Worm (Caenorhabditis elegans) whole organism, young adult: ENCODE results near the gene Y39B6A.29.
A peak's percentile ranks its signal among the peaks of the same experiment; 100 is the strongest.

Experiments
- B0019.2 ChIP-seq: fragments of 200-800 bp; sonication (Bioruptor generic); conservative IDR thresholded peaks from 2 replicates; pipeline ENCODE4 v1.3.6; 2022; ENCODE audit warnings: missing genetic modification reagents, missing genetic modification characterization, missing compliant biosample characterization
- B0035.1 ChIP-seq: sonication (generic microtip); optimal IDR thresholded peaks from 2 replicates; lab custom pipeline; 2016; ENCODE audit warnings: missing genetic modification characterization, mild to moderate bottlenecking, missing compliant biosample characterization, missing genotype, missing genetic modification reagents
- B0336.3 ChIP-seq: fragments of 200-800 bp; sonication (Bioruptor generic); IDR thresholded peaks from 2 replicates; pipeline ENCODE4 v1.3.6; 2022; ENCODE audit warnings: missing genetic modification characterization, missing compliant biosample characterization
- D2030.7 ChIP-seq: fragments of 200-800 bp; sonication (Bioruptor generic); IDR thresholded peaks from 2 replicates; pipeline ENCODE4 v1.3.6; 2022; ENCODE audit warnings: missing genetic modification reagents, missing genetic modification characterization, missing compliant biosample characterization
- F10E7.11 ChIP-seq: sonication (generic microtip); optimal IDR thresholded peaks from 2 replicates; lab custom pipeline; 2017; ENCODE audit warnings: mild to moderate bottlenecking, missing genetic modification characterization, moderate library complexity, missing compliant biosample characterization
- F37B4.10 ChIP-seq: fragments of 200-800 bp; sonication (Bioruptor generic); IDR thresholded peaks from 2 replicates; pipeline ENCODE4 v1.3.6; 2022; ENCODE audit warnings: missing genetic modification characterization, missing compliant biosample characterization
- F49E8.2 ChIP-seq: sonication (generic microtip); optimal IDR thresholded peaks from 3 replicates; lab custom pipeline; 2017; ENCODE audit warnings: missing genetic modification characterization, mild to moderate bottlenecking, missing compliant biosample characterization, antibody characterized with exemption, moderate library complexity; ENCODE audit not compliant: insufficient read depth
- F55B11.4 ChIP-seq: sonication (generic microtip); optimal IDR thresholded peaks from 2 replicates; lab custom pipeline; 2016; ENCODE audit warnings: missing compliant biosample characterization, missing genetic modification characterization, borderline replicate concordance; ENCODE audit not compliant: insufficient read depth
- F57C9.4 ChIP-seq: sonication (generic microtip); optimal IDR thresholded peaks from 2 replicates; lab custom pipeline; 2017; ENCODE audit warnings: mild to moderate bottlenecking, missing genetic modification characterization, missing compliant biosample characterization
- T26A5.8 ChIP-seq: sonication (generic microtip); optimal IDR thresholded peaks from 2 replicates; lab custom pipeline; 2016; ENCODE audit warnings: missing genetic modification characterization, missing compliant biosample characterization
- Y53F4B.3 ChIP-seq: fragments of 200-800 bp; sonication (Bioruptor generic); IDR thresholded peaks from 2 replicates; pipeline ENCODE4 v1.3.6; 2022; ENCODE audit warnings: missing genetic modification reagents, missing genetic modification characterization, missing compliant biosample characterization
- Y53G8AR.9 ChIP-seq: fragments of 200-800 bp; sonication (Bioruptor generic); conservative IDR thresholded peaks from 2 replicates; pipeline ENCODE4 v1.3.6; 2022; ENCODE audit warnings: missing genetic modification reagents, missing genetic modification characterization, missing compliant biosample characterization
- ZK185.1 ChIP-seq: sonication (generic microtip); optimal IDR thresholded peaks from 2 replicates; lab custom pipeline; 2016; ENCODE audit warnings: mild to moderate bottlenecking, missing genetic modification characterization, missing compliant biosample characterization; ENCODE audit not compliant: poor library complexity, severe bottlenecking
- atf-7 ChIP-seq: sonication (generic microtip); optimal IDR thresholded peaks from 2 replicates; lab custom pipeline; 2017; ENCODE audit warnings: mild to moderate bottlenecking, missing genetic modification characterization, missing compliant biosample characterization
- attf-3 ChIP-seq: fragments of 200-800 bp; sonication (Bioruptor generic); conservative IDR thresholded peaks from 2 replicates; pipeline ENCODE4 v1.3.6; 2022; ENCODE audit warnings: missing genetic modification reagents, missing genetic modification characterization, missing compliant biosample characterization
- attf-5 ChIP-seq: fragments of 200-800 bp; sonication (Bioruptor generic); optimal IDR thresholded peaks from 2 replicates; lab custom pipeline; 2018; ENCODE audit warnings: mild to moderate bottlenecking, missing genetic modification characterization, missing compliant biosample characterization
- attf-6 ChIP-seq: fragments of 200-800 bp; sonication (Bioruptor generic); IDR thresholded peaks from 2 replicates; pipeline ENCODE4 v1.3.6; 2022; ENCODE audit warnings: missing genetic modification reagents, missing genetic modification characterization, missing compliant biosample characterization
- ccch-3 ChIP-seq: fragments of 200-800 bp; sonication (Bioruptor generic); optimal IDR thresholded peaks from 2 replicates; lab custom pipeline; 2018; ENCODE audit warnings: mild to moderate bottlenecking, missing genetic modification characterization, missing compliant biosample characterization
- ceh-40 ChIP-seq: fragments of 200-800 bp; sonication (Bioruptor generic); IDR thresholded peaks from 2 replicates; pipeline ENCODE4 v1.3.6; 2022; ENCODE audit warnings: missing genetic modification characterization, missing compliant biosample characterization
- ceh-79 ChIP-seq: sonication (generic microtip); optimal IDR thresholded peaks from 2 replicates; lab custom pipeline; 2017; ENCODE audit warnings: mild to moderate bottlenecking, missing genetic modification characterization, missing compliant biosample characterization
- ceh-91 ChIP-seq: fragments of 200-800 bp; sonication (Bioruptor generic); IDR thresholded peaks from 2 replicates; pipeline ENCODE4 v1.3.6; 2022; ENCODE audit warnings: missing genetic modification reagents, missing genetic modification characterization, missing compliant biosample characterization
- dox-1 ChIP-seq: fragments of 200-800 bp; sonication (Bioruptor generic); IDR thresholded peaks from 2 replicates; pipeline ENCODE4 v1.3.6; 2022; ENCODE audit warnings: missing genetic modification reagents, missing genetic modification characterization, missing compliant biosample characterization
- dpff-1 ChIP-seq: sonication (generic microtip); optimal IDR thresholded peaks from 2 replicates; lab custom pipeline; 2017; ENCODE audit warnings: mild to moderate bottlenecking, missing genetic modification characterization, missing compliant biosample characterization
- efl-1 ChIP-seq: fragments of 150-350 bp; optimal IDR thresholded peaks from 2 replicates; lab custom pipeline; 2014; ENCODE audit warnings: missing biosample characterization, missing genetic modification reagents, missing genetic modification characterization
- egl-44 ChIP-seq: fragments of 200-800 bp; sonication (Bioruptor generic); IDR thresholded peaks from 2 replicates; pipeline ENCODE4 v1.3.6; 2022; ENCODE audit warnings: missing genetic modification reagents, missing genetic modification characterization, missing compliant biosample characterization
- egrh-3 ChIP-seq: fragments of 200-800 bp; sonication (Bioruptor generic); IDR thresholded peaks from 2 replicates; pipeline ENCODE4 v1.3.6; 2022; ENCODE audit warnings: missing genetic modification reagents, missing genetic modification characterization, missing compliant biosample characterization
- ekl-4 ChIP-seq: fragments of 200-800 bp; sonication (Bioruptor generic); IDR thresholded peaks from 2 replicates; pipeline ENCODE4 v1.3.6; 2022; ENCODE audit warnings: missing genetic modification reagents, missing genetic modification characterization, missing compliant biosample characterization
- ets-4 ChIP-seq: fragments of 200-800 bp; sonication (Bioruptor generic); optimal IDR thresholded peaks from 2 replicates; lab custom pipeline; 2018; ENCODE audit warnings: mild to moderate bottlenecking, missing genetic modification characterization, missing compliant biosample characterization
- lin-40 ChIP-seq: sonication (generic microtip); optimal IDR thresholded peaks from 2 replicates; lab custom pipeline; 2016; ENCODE audit warnings: missing genetic modification characterization, mild to moderate bottlenecking, missing compliant biosample characterization, missing genotype, missing genetic modification reagents
- lin-54 ChIP-seq: fragments of 200-800 bp; sonication (Bioruptor generic); optimal IDR thresholded peaks from 2 replicates; lab custom pipeline; 2018; ENCODE audit warnings: mild to moderate bottlenecking, missing genetic modification characterization, missing compliant biosample characterization
- lsl-1 ChIP-seq: fragments of 200-800 bp; sonication (Bioruptor generic); optimal IDR thresholded peaks from 2 replicates; lab custom pipeline; 2018; ENCODE audit warnings: mild to moderate bottlenecking, missing genetic modification characterization, moderate library complexity, missing compliant biosample characterization
- madf-8 ChIP-seq: fragments of 200-800 bp; sonication (Bioruptor generic); conservative IDR thresholded peaks from 2 replicates; pipeline ENCODE4 v1.3.6; 2022; ENCODE audit warnings: missing genetic modification reagents, missing genetic modification characterization, missing compliant biosample characterization
- mxl-1 ChIP-seq: sonication (generic microtip); optimal IDR thresholded peaks from 2 replicates; lab custom pipeline; 2016; ENCODE audit warnings: missing genetic modification characterization, missing compliant biosample characterization
- nfya-2 ChIP-seq: fragments of 200-800 bp; sonication (Bioruptor generic); IDR thresholded peaks from 2 replicates; pipeline ENCODE4 v1.3.6; 2022; ENCODE audit warnings: missing genetic modification reagents, missing genetic modification characterization, missing compliant biosample characterization
- nhr-120 ChIP-seq: fragments of 200-800 bp; sonication (Bioruptor generic); IDR thresholded peaks from 2 replicates; pipeline ENCODE4 v1.3.6; 2022; ENCODE audit warnings: missing genetic modification characterization, missing compliant biosample characterization
- nhr-27 ChIP-seq: fragments of 200-800 bp; sonication (Bioruptor generic); optimal IDR thresholded peaks from 2 replicates; lab custom pipeline; 2018; ENCODE audit warnings: mild to moderate bottlenecking, missing genetic modification characterization, moderate library complexity, missing compliant biosample characterization
- nhr-80 ChIP-seq: sonication (generic microtip); optimal IDR thresholded peaks from 2 replicates; lab custom pipeline; 2016; ENCODE audit warnings: missing genetic modification characterization, missing compliant biosample characterization
- rpc-1 ChIP-seq, 2 experiments: fragments of 150-350 bp in 1 of 2; sonication (generic microtip) in 1 of 2; optimal IDR thresholded peaks; 2 replicates each; lab custom pipeline; 2014 to 2018; ENCODE audit warnings: missing biosample characterization in 1 of 2, missing genetic modification characterization in 1 of 2, missing genetic modification reagents in 1 of 2, missing genotype in 1 of 2
- sdz-38 ChIP-seq: sonication (generic microtip); optimal IDR thresholded peaks from 2 replicates; lab custom pipeline; 2016; ENCODE audit warnings: missing genotype, missing genetic modification characterization, missing compliant biosample characterization
- snpc-1.1 ChIP-seq: sonication (generic microtip); optimal IDR thresholded peaks from 2 replicates; lab custom pipeline; 2017; ENCODE audit warnings: missing genetic modification characterization, mild to moderate bottlenecking, missing compliant biosample characterization, antibody characterized with exemption, moderate library complexity, missing genotype, missing genetic modification reagents; ENCODE audit not compliant: insufficient read depth
- snpc-1.3 ChIP-seq: sonication (generic microtip); optimal IDR thresholded peaks from 2 replicates; lab custom pipeline; 2017; ENCODE audit warnings: missing genetic modification characterization, mild to moderate bottlenecking, missing compliant biosample characterization, antibody characterized with exemption, moderate library complexity, missing genotype, missing genetic modification reagents; ENCODE audit not compliant: insufficient read depth
- snpc-3.4 ChIP-seq: sonication (generic microtip); optimal IDR thresholded peaks from 2 replicates; lab custom pipeline; 2017; ENCODE audit warnings: missing genetic modification characterization, mild to moderate bottlenecking, missing compliant biosample characterization, antibody characterized with exemption, moderate library complexity, missing genotype, missing genetic modification reagents
- sptf-2 ChIP-seq: fragments of 200-800 bp; sonication (Bioruptor generic); optimal IDR thresholded peaks from 2 replicates; lab custom pipeline; 2018; ENCODE audit warnings: mild to moderate bottlenecking, missing genetic modification characterization, missing compliant biosample characterization
- unc-62 ChIP-seq: fragments of 150-350 bp; optimal IDR thresholded peaks from 2 replicates; lab custom pipeline; 2014; ENCODE audit warnings: missing biosample characterization, missing genetic modification reagents, missing genetic modification characterization
- zim-3 ChIP-seq: sonication (generic microtip); optimal IDR thresholded peaks from 2 replicates; lab custom pipeline; 2017; ENCODE audit warnings: mild to moderate bottlenecking, missing genetic modification characterization, moderate library complexity, missing compliant biosample characterization
- ztf-18 ChIP-seq: sonication (generic microtip); optimal IDR thresholded peaks from 2 replicates; lab custom pipeline; 2016; ENCODE audit warnings: missing genotype, mild to moderate bottlenecking, missing genetic modification characterization, missing compliant biosample characterization
- ztf-25 ChIP-seq: fragments of 200-800 bp; sonication (Bioruptor generic); IDR thresholded peaks from 2 replicates; pipeline ENCODE4 v1.3.6; 2022; ENCODE audit warnings: missing genetic modification reagents, missing genetic modification characterization, missing compliant biosample characterization
- ztf-26 ChIP-seq: sonication (generic microtip); optimal IDR thresholded peaks from 2 replicates; lab custom pipeline; 2017; ENCODE audit warnings: missing genetic modification characterization, missing compliant biosample characterization
- ztf-6 ChIP-seq: fragments of 200-800 bp; sonication (Bioruptor generic); IDR thresholded peaks from 2 replicates; pipeline ENCODE4 v1.3.6; 2022; ENCODE audit warnings: missing genetic modification reagents, missing genetic modification characterization, missing compliant biosample characterization

Gene Y39B6A.29

DNA sequence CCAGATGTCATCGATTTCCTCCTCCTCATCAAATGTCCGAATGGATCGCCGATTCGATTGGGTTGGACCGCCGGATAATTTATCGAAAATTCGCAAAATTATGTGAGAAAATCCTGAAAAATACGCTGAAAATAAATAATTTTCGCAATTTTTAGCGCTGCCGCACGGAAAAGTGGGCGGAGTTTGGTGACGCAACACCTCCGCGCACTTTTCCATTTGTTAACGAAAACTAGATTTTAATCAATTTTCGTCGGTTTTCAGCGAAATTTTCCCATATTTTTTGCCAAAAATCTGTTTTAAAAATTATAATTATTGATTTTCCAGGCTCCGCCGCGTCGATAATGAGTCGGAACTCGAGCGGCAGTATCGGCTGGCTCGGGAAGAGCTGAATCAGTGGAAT lies 23.6 kb downstream of the Y39B6A.29 start, which contains the start of gene Y39B6A.34 (continued):
- TF ChIP-seq T26A5.8 (tag; lab: Kevin White, UChicago) (no peak), sdz-38 (tag; lab: Kevin White, UChicago) (no peak), lin-40 (tag; lab: Kevin White, UChicago) (no peak), dox-1 (GFP tag; lab: Robert Waterston, UW) (peak; percentile 56), egl-44 (GFP tag; lab: Robert Waterston, UW) (no peak), nhr-120 (GFP tag; lab: Robert Waterston, UW) (no peak), ztf-6 (GFP tag; lab: Robert Waterston, UW) (no peak), F10E7.11 (tag; lab: Kevin White, UChicago) (no peak), ztf-25 (GFP tag; lab: Robert Waterston, UW) (no peak), snpc-1.3 (tag; lab: Kevin White, UChicago) (peak; percentile 39), F57C9.4 (tag; lab: Kevin White, UChicago) (no peak), ztf-26 (tag; lab: Kevin White, UChicago) (no peak), ceh-91 (GFP tag; lab: Robert Waterston, UW) (0 out of 2 replicates have a peak, but pooled peaks have one; percentile 17), ZK185.1 (no peak), B0336.3 (GFP tag; lab: Robert Waterston, UW) (peak; percentile 58), dpff-1 (tag; lab: Kevin White, UChicago) (no peak), efl-1 (no peak), ztf-18 (tag; lab: Kevin White, UChicago) (peak; percentile 57), B0019.2 (GFP tag; lab: Robert Waterston, UW) (no peak), Y53F4B.3 (GFP tag; lab: Robert Waterston, UW) (no peak), mxl-1 (no peak), nfya-2 (GFP tag; lab: Robert Waterston, UW) (no peak), Y53G8AR.9 (GFP tag; lab: Robert Waterston, UW) (0 out of 2 replicates have a peak, but pooled peaks have one; percentile 55), ccch-3 (GFP tag; lab: Kevin White, UChicago) (no peak), zim-3 (tag; lab: Kevin White, UChicago) (no peak), ets-4 (GFP tag; lab: Kevin White, UChicago) (no peak), attf-5 (GFP tag; lab: Kevin White, UChicago) (no peak), rpc-1 (optimal IDR thresholded peaks at IDR 0.05; lab: Kevin White, UChicago) (no peak), rpc-1 (tag; optimal IDR thresholded peaks at IDR 0.05; lab: Kevin White, UChicago) (no peak), F49E8.2 (tag; lab: Kevin White, UChicago) (no peak), ceh-40 (GFP tag; lab: Robert Waterston, UW) (no peak), snpc-3.4 (tag; lab: Kevin White, UChicago) (no peak), ekl-4 (no peak; the same call in 1 of the 2 replicates), lsl-1 (GFP tag; lab: Kevin White, UChicago) (no peak), ceh-79 (tag; lab: Kevin White, UChicago) (no peak), lin-54 (GFP tag; lab: Kevin White, UChicago) (peak; percentile 7), snpc-1.1 (tag; lab: Kevin White, UChicago) (no peak), unc-62 (no peak), nhr-80 (no peak), F55B11.4 (tag; lab: Kevin White, UChicago) (no peak), attf-3 (GFP tag; lab: Robert Waterston, UW) (no peak), nhr-27 (tag; lab: Kevin White, UChicago) (no peak), egrh-3 (GFP tag; lab: Robert Waterston, UW) (no peak), F37B4.10 (GFP tag; lab: Robert Waterston, UW) (no peak), attf-6 (GFP tag; lab: Robert Waterston, UW) (no peak), atf-7 (no peak), madf-8 (no peak), B0035.1 (tag; lab: Kevin White, UChicago) (no peak), D2030.7 (GFP tag; lab: Robert Waterston, UW) (0 out of 2 replicates have a peak, but pooled peaks have one; percentile 15), sptf-2 (GFP tag; lab: Kevin White, UChicago) (no peak)
